Fruit fly (Drosophila melanogaster): Measurements from ENCODE around the gene peg.

The peg gene

dm6 chr3R:21064000-21064924 lies 40.3 kb upstream of the peg start, which contains the start of gene Cortactin (continued):
- no peak for TF ChIP-seq Hr4 (GFP tag; optimal IDR thresholded peaks at IDR 0.05)
- TF ChIP-seq Blimp-1 (GFP tag; optimal IDR thresholded peaks at IDR 0.05): no peak
- TF ChIP-seq CG7368 (GFP tag; optimal IDR thresholded peaks at IDR 0.05): no peak
- no peak for TF ChIP-seq CG10631 (GFP tag; optimal IDR thresholded peaks at IDR 0.05)

dm6 chr3R:21063433-21063832 lies 39.5 kb upstream of the peg start:
- TF ChIP-seq fd59A (GFP tag; optimal IDR thresholded peaks at IDR 0.05) (no peak), CG8632 (GFP tag; optimal IDR thresholded peaks at IDR 0.05) (no peak), acj6 (GFP tag; optimal IDR thresholded peaks at IDR 0.05) (no peak), vri (GFP tag; optimal IDR thresholded peaks at IDR 0.05) (no peak), CG3032 (tag; optimal IDR thresholded peaks at IDR 0.05) (no peak), topi (GFP tag; optimal IDR thresholded peaks at IDR 0.05) (no peak), dsx (GFP tag; optimal IDR thresholded peaks at IDR 0.05; ENCODE audit: poor library complexity, severe bottlenecking) (no peak), pdm3 (GFP tag; optimal IDR thresholded peaks at IDR 0.05) (no peak), CG1621 (tag; optimal IDR thresholded peaks at IDR 0.05) (no peak), CG10631 (GFP tag; optimal IDR thresholded peaks at IDR 0.05) (no peak), dac (GFP tag; optimal IDR thresholded peaks at IDR 0.05) (no peak), CG32006 (GFP tag; optimal IDR thresholded peaks at IDR 0.05) (no peak), Blimp-1 (GFP tag; optimal IDR thresholded peaks at IDR 0.05) (no peak), CG6792 (GFP tag; optimal IDR thresholded peaks at IDR 0.05) (no peak), CG31627 (GFP tag; optimal IDR thresholded peaks at IDR 0.05) (no peak)

dm6 chr3R:21060430-21061245 lies 36.7 kb upstream of the peg start, which contains the start of gene Mvl:
TSS of gene Mvl (minus strand) at chr3R:21060800.
- TF ChIP-seq CG1621 (tag; optimal IDR thresholded peaks at IDR 0.05) (peak; percentile 25), Eip78C (GFP tag) (peak; percentile 78), acj6 (GFP tag; optimal IDR thresholded peaks at IDR 0.05) (no peak), fd59A (GFP tag; optimal IDR thresholded peaks at IDR 0.05) (no peak), CG3032 (tag; optimal IDR thresholded peaks at IDR 0.05) (peak; percentile 6), vri (GFP tag; optimal IDR thresholded peaks at IDR 0.05) (peak; percentile 9), CG10669 (GFP tag; optimal IDR thresholded peaks at IDR 0.05) (no peak), achi (GFP tag; optimal IDR thresholded peaks at IDR 0.05) (peak; percentile 24), CG9139 (GFP tag; optimal IDR thresholded peaks at IDR 0.05) (no peak), CG10631 (GFP tag; optimal IDR thresholded peaks at IDR 0.05) (no peak), Sox14 (GFP tag; optimal IDR thresholded peaks at IDR 0.05) (peak; percentile 51), svp (GFP tag) (peak; percentile 68), CG16779 (tag; optimal IDR thresholded peaks at IDR 0.05) (no peak)

dm6 chr3R:21059486-21060356 lies 35.8 kb upstream of the peg start:
- peak; percentile 47 for TF ChIP-seq vri (GFP tag; optimal IDR thresholded peaks at IDR 0.05)
- no peak for TF ChIP-seq achi (GFP tag; optimal IDR thresholded peaks at IDR 0.05)
- TF ChIP-seq eg (GFP tag; IDR thresholded peaks at IDR 0.05): no peak
- no peak for TF ChIP-seq Eip75B (GFP tag; optimal IDR thresholded peaks at IDR 0.05)
- no peak for TF ChIP-seq CG32006 (GFP tag; optimal IDR thresholded peaks at IDR 0.05)
- TF ChIP-seq fkh (GFP tag; optimal IDR thresholded peaks at IDR 0.05): peak; percentile 42
- peak; percentile 8 for TF ChIP-seq Met (GFP tag; optimal IDR thresholded peaks at IDR 0.05)
- no peak for TF ChIP-seq CG8632 (GFP tag; optimal IDR thresholded peaks at IDR 0.05)
- TF ChIP-seq Gug (GFP tag; IDR thresholded peaks at IDR 0.05): no peak
- TF ChIP-seq Ets96B (tag; optimal IDR thresholded peaks at IDR 0.05): no peak
- TF ChIP-seq cyc (GFP tag; optimal IDR thresholded peaks at IDR 0.05): no peak
- TF ChIP-seq CG6163 (GFP tag; IDR thresholded peaks at IDR 0.05): no peak
- TF ChIP-seq CG4318 (GFP tag; optimal IDR thresholded peaks at IDR 0.05): no peak
- TF ChIP-seq acj6 (GFP tag; optimal IDR thresholded peaks at IDR 0.05): no peak
- TF ChIP-seq CG6792 (GFP tag; optimal IDR thresholded peaks at IDR 0.05): no peak
- TF ChIP-seq CG8119 (GFP tag; IDR thresholded peaks at IDR 0.05): no peak
- TF ChIP-seq CG3919 (GFP tag; optimal IDR thresholded peaks at IDR 0.05): no peak
- peak; percentile 70 for TF ChIP-seq svp (GFP tag)
- TF ChIP-seq fd59A (GFP tag; optimal IDR thresholded peaks at IDR 0.05): no peak
- TF ChIP-seq CG11294 (GFP tag; IDR thresholded peaks at IDR 0.05): no peak
- no peak for TF ChIP-seq CG6854 (GFP tag; optimal IDR thresholded peaks at IDR 0.05)
- TF ChIP-seq net (GFP tag; optimal IDR thresholded peaks at IDR 0.05): no peak
- no peak for TF ChIP-seq CG9139 (GFP tag; optimal IDR thresholded peaks at IDR 0.05)
- no peak for TF ChIP-seq dac (GFP tag; optimal IDR thresholded peaks at IDR 0.05)
- no peak for TF ChIP-seq Smox (GFP tag; optimal IDR thresholded peaks at IDR 0.05)

Data from whole organism, prepupa.